Fruit fly (Drosophila melanogaster): Measurements from ENCODE around the gene r.

r gene

dm6 chrX:16690499-16690898 lies 35.3 kb downstream of the r start:
- TF ChIP-seq scrt (GFP tag; optimal IDR thresholded peaks at IDR 0.05) (no peak), CG2678 (tag; optimal IDR thresholded peaks at IDR 0.05) (peak; percentile 23), CG13287 (GFP tag; IDR thresholded peaks at IDR 0.05; ENCODE audit: partially characterized antibody) (no peak), CG6272 (GFP tag; IDR thresholded peaks at IDR 0.05) (no peak), h (optimal IDR thresholded peaks at IDR 0.05) (no peak), al (GFP tag; IDR thresholded peaks at IDR 0.05) (no peak), TFAM (GFP tag; optimal IDR thresholded peaks at IDR 0.05) (no peak), vfl (GFP tag; optimal IDR thresholded peaks at IDR 0.05) (no peak), Fer1 (GFP tag; optimal IDR thresholded peaks at IDR 0.05) (no peak), Optix (GFP tag; IDR thresholded peaks at IDR 0.05) (no peak), CG4328 (GFP tag; optimal IDR thresholded peaks at IDR 0.05) (no peak), eve (GFP tag; optimal IDR thresholded peaks at IDR 0.05) (no peak), CG18619 (GFP tag; optimal IDR thresholded peaks at IDR 0.05) (no peak), CG11247 (GFP tag; IDR thresholded peaks at IDR 0.05) (no peak; the same call in 1 of the 2 replicates), Hey (tag; optimal IDR thresholded peaks at IDR 0.05) (no peak), da (GFP tag; optimal IDR thresholded peaks at IDR 0.05) (no peak), Taf1 (GFP tag; IDR thresholded peaks at IDR 0.05) (no peak), Pdp1 (GFP tag; optimal IDR thresholded peaks at IDR 0.05) (peak; percentile 11 to 34), CG6689 (GFP tag; IDR thresholded peaks at IDR 0.05) (peak; percentile 42; the same call in 1 of the 2 replicates), CG2202 (tag; optimal IDR thresholded peaks at IDR 0.05) (no peak), CTCF (GFP tag; optimal IDR thresholded peaks at IDR 0.05) (no peak), Asciz (GFP tag; optimal IDR thresholded peaks at IDR 0.05) (no peak), CG1832 (GFP tag; optimal IDR thresholded peaks at IDR 0.05) (no peak), Mrtf (GFP tag; IDR thresholded peaks at IDR 0.05) (no peak), Mad (GFP tag; optimal IDR thresholded peaks at IDR 0.05) (no peak), CG16813 (GFP tag; IDR thresholded peaks at IDR 0.05; ENCODE audit: partially characterized antibody) (no peak), HLH54F (GFP tag; optimal IDR thresholded peaks at IDR 0.05) (no peak), pros (GFP tag; optimal IDR thresholded peaks at IDR 0.05) (no peak), abd-A (tag; optimal IDR thresholded peaks at IDR 0.05) (no peak), pzg (GFP tag; optimal IDR thresholded peaks at IDR 0.05) (no peak), tna (GFP tag; IDR thresholded peaks at IDR 0.05; ENCODE audit: partially characterized antibody) (no peak), D19B (GFP tag; optimal IDR thresholded peaks at IDR 0.05) (no peak), CG1602 (GFP tag; optimal IDR thresholded peaks at IDR 0.05) (no peak), ranshi (GFP tag; IDR thresholded peaks at IDR 0.05) (0 out of 2 replicates have a peak, but pooled peaks have one; percentile 17), CG6813 (GFP tag; optimal IDR thresholded peaks at IDR 0.05) (no peak), CG18599 (GFP tag; optimal IDR thresholded peaks at IDR 0.05) (no peak), Ets65A (GFP tag) (no peak), row (GFP tag; IDR thresholded peaks at IDR 0.05) (peak; percentile 55), CG31224 (GFP tag; IDR thresholded peaks at IDR 0.05) (no peak), Ravus (GFP tag; IDR thresholded peaks at IDR 0.05) (no peak), MESR4 (GFP tag; optimal IDR thresholded peaks at IDR 0.05) (no peak), CG17186 (GFP tag; optimal IDR thresholded peaks at IDR 0.05) (no peak), CG12744 (GFP tag; optimal IDR thresholded peaks at IDR 0.05) (no peak), CG34376 (GFP tag; optimal IDR thresholded peaks at IDR 0.05) (no peak), CG16863 (GFP tag; optimal IDR thresholded peaks at IDR 0.05) (no peak), stwl (tag; optimal IDR thresholded peaks at IDR 0.05) (no peak), CG7745 (tag; optimal IDR thresholded peaks at IDR 0.05) (no peak), fu2 (GFP tag; optimal IDR thresholded peaks at IDR 0.05) (no peak), tup (GFP tag; optimal IDR thresholded peaks at IDR 0.05) (no peak), CG30403 (GFP tag; optimal IDR thresholded peaks at IDR 0.05) (peak; percentile 21), CG15073 (GFP tag; optimal IDR thresholded peaks at IDR 0.05) (no peak), D (optimal IDR thresholded peaks at IDR 0.05) (no peak), D (GFP tag; optimal IDR thresholded peaks at IDR 0.05) (peak; percentile 24)
